Worm (Caenorhabditis elegans): ENCODE data around the gene sqt-2.
A peak's percentile ranks its signal among the peaks of the same experiment; 100 is the strongest.

The sqt-2 gene

DNA sequence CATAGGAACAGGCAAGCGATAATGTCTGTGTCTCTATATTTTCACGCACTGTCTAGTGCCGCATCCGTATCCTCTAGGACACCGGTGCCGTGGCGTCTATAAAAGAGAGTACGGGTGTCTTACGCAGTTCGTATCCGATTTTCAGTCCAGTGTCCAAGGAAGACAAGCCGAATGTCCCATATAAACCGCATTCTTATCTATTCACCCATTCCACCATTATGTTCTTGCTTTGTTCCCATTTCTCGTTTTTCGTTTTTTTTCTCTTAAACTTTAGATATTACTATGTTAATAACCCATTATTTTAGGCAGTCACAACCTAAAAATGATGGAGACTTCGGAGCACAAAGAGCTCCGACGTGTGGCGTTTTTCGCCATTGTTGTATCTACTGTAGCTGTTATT lies at the start of gene sqt-2:
sqt-2 (plus strand) TSS at position 301 of the 400 bp plus-strand sequence.
- TF ChIP-seq nhr-23 (tag; optimal IDR thresholded peaks at IDR 0.05) (peak; percentile 18), nhr-25 (tag; optimal IDR thresholded peaks at IDR 0.05) (peak; percentile 39), nhr-43 (tag; optimal IDR thresholded peaks at IDR 0.05; ENCODE audit: poor library complexity, severe bottlenecking) (peak; percentile 49), ceh-82 (tag; optimal IDR thresholded peaks at IDR 0.05) (no peak), mml-1 (tag; optimal IDR thresholded peaks at IDR 0.05) (no peak)

DNA sequence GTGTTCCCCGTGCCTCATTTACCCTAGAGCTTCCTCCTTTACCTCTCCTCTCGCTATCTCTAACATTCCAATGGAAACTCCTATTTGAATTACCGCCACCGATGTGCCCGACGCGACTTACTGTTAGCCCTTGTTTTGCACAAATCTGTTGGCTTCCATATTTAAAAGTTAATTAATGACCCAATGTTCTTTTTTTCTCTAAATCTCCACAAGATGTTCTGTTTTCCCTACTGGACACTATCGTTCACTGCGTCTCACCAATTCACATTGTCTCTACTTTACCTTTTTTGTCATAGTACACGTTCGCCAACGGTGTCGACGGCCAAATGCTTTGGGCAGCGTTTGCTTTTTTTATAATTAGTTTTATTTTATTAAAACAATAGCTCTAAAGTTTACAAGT lies 22.5 kb upstream of the sqt-2 start:
- no peak for TF ChIP-seq elt-2 (tag; optimal IDR thresholded peaks at IDR 0.05)
- TF ChIP-seq nhr-67 (tag; optimal IDR thresholded peaks at IDR 0.05), result no peak
- TF ChIP-seq fkh-10 (GFP tag; optimal IDR thresholded peaks at IDR 0.05), result no peak
- no peak for TF ChIP-seq tbx-2 (tag; optimal IDR thresholded peaks at IDR 0.05)
- TF ChIP-seq skn-1 (tag; optimal IDR thresholded peaks at IDR 0.05), result no peak
- no peak for TF ChIP-seq ZK546.5 (tag; optimal IDR thresholded peaks at IDR 0.05)
- no peak for TF ChIP-seq ztf-11 (tag; optimal IDR thresholded peaks at IDR 0.05)
- TF ChIP-seq mdl-1 (tag; optimal IDR thresholded peaks at IDR 0.05), result no peak
- TF ChIP-seq ceh-28 (tag; optimal IDR thresholded peaks at IDR 0.05), result no peak
- TF ChIP-seq snpc-4 (tag; optimal IDR thresholded peaks at IDR 0.05), result no peak
- no peak for TF ChIP-seq lin-15B (tag; optimal IDR thresholded peaks at IDR 0.05)

DNA sequence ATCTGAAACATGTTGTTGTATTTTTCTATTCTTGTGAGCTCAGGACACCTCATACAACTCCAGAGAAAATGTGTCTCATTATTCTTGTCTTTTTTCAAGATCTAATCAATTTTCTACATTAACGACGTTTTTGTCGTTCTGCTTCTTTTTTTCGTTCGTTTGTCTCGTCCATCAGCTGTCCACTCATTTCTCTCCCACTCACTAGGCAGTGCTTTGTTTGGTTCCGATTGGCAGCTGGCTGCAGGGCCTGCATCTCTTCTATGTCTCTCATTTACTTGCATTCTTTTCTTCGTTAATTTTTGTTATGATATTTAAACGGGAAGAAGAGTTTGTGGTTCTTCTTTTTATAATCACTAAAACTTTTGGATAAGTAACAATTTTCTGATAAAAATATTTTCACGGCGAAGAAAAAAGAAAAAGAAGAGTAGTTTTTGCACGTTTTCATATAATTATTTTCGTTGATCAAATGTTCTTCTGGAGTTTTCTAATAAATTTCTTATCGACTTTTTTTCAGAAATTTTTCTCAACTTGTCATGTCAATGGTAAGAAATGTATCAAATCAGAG lies 21.7 kb upstream of the sqt-2 start, which contains the start of gene 2L52.1:
2L52.1 (plus strand) TSS at position 515 of the 565 bp plus-strand sequence.
- peak; percentile 56 for TF ChIP-seq lin-39 (tag; optimal IDR thresholded peaks at IDR 0.05)
- peak; percentile 5 for TF ChIP-seq ceh-28 (tag; optimal IDR thresholded peaks at IDR 0.05)
- peak; percentile 43 for TF ChIP-seq egl-5 (tag; optimal IDR thresholded peaks at IDR 0.05)
- no peak for TF ChIP-seq nhr-23 (tag; optimal IDR thresholded peaks at IDR 0.05)
- TF ChIP-seq nfya-1 (tag; optimal IDR thresholded peaks at IDR 0.05; ENCODE audit: insufficient read depth), result peak; percentile 59
- TF ChIP-seq hmg-11 (tag; optimal IDR thresholded peaks at IDR 0.05), result peak; percentile 9
- TF ChIP-seq nhr-11 (tag; optimal IDR thresholded peaks at IDR 0.05), result no peak
- TF ChIP-seq mdl-1 (tag; optimal IDR thresholded peaks at IDR 0.05), result no peak
- no peak for TF ChIP-seq nhr-25 (tag; optimal IDR thresholded peaks at IDR 0.05)

DNA sequence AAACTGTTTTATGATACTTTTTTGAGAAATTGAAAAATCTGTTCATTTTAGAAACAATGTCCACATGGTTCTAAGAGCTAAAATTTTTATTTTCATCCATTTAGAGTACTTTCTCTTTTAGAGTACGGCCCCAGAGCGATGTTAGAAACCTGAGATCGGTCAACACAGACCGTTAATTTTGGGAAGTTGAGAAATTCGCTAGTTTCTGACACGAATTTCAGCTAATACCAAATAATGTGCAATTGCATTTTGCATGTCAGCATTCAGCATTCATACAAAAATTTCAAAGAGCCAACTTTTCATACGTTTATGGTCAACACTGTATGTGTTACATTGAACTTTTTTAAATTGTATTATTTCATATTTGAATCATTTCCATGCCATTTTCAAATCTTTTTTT lies 18.3 kb upstream of the sqt-2 start:
- TF ChIP-seq ztf-4 (tag; optimal IDR thresholded peaks at IDR 0.05) (no peak), ZK546.5 (tag; optimal IDR thresholded peaks at IDR 0.05) (no peak), nfya-1 (tag; optimal IDR thresholded peaks at IDR 0.05; ENCODE audit: insufficient read depth) (no peak), fos-1 (tag; optimal IDR thresholded peaks at IDR 0.05) (no peak), nhr-11 (tag; optimal IDR thresholded peaks at IDR 0.05) (no peak), nhr-12 (tag; optimal IDR thresholded peaks at IDR 0.05) (no peak), nhr-43 (tag; optimal IDR thresholded peaks at IDR 0.05; ENCODE audit: poor library complexity, severe bottlenecking) (no peak), nhr-237 (tag; optimal IDR thresholded peaks at IDR 0.05) (no peak), elt-1 (tag; optimal IDR thresholded peaks at IDR 0.05) (no peak), ceh-82 (tag; optimal IDR thresholded peaks at IDR 0.05) (no peak), nhr-67 (tag; optimal IDR thresholded peaks at IDR 0.05) (no peak)

DNA sequence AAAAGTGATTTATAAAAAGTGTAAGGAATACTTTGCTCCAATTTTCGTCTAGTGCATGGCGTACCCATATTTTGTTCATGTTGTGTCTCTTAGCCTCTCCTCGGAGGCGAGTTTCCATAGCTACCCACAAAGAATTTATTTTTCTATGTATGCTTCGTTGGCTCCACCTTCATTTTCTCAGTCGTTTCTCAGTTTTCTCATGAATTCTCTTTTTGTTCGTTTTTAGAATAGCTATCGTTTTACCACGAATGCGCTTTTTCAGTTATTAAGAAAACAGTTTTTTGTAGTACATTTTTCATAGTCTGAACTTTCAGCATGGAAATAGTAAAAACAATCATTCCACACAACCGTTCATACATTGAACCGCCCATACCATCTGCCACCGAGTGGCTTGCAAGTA lies 16.8 kb upstream of the sqt-2 start, which contains the start of gene osta-1:
osta-1 (plus strand) TSS at position 309 of the 400 bp plus-strand sequence.
- TF ChIP-seq eor-1 (tag; optimal IDR thresholded peaks at IDR 0.05) (no peak), nhr-11 (tag; optimal IDR thresholded peaks at IDR 0.05) (peak; percentile 75)

DNA sequence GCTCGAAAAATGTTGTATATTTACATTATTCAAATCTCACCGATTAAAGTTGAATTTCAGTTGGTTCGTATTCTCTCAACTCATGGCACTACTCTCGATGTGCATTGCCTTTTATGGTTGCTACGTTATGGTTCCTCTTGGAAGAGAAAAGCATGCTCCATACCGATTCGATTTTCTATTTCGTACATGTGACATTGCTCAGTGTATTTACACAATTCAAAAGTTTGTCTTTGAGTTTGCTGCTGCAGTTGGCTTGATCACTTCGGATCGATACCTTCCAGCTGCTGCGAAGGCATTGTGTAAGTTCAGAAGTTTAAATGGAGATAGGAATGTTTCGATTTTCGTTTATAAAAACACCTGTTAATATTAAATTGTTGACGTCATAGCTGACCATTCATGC lies 14.9 kb upstream of the sqt-2 start:
- no peak for TF ChIP-seq nhr-77 (tag; optimal IDR thresholded peaks at IDR 0.05)
- no peak for TF ChIP-seq eor-1 (tag; optimal IDR thresholded peaks at IDR 0.05)
- TF ChIP-seq nhr-76 (tag; optimal IDR thresholded peaks at IDR 0.05), result no peak
- no peak for TF ChIP-seq lin-15B (tag; optimal IDR thresholded peaks at IDR 0.05)
- TF ChIP-seq elt-2 (tag; optimal IDR thresholded peaks at IDR 0.05), result no peak
- TF ChIP-seq nhr-23 (tag; optimal IDR thresholded peaks at IDR 0.05), result no peak
- TF ChIP-seq ZK546.5 (tag; optimal IDR thresholded peaks at IDR 0.05), result no peak
- TF ChIP-seq mml-1 (tag; optimal IDR thresholded peaks at IDR 0.05), result no peak
- TF ChIP-seq nhr-25 (tag; optimal IDR thresholded peaks at IDR 0.05), result no peak
- no peak for TF ChIP-seq fkh-2 (tag; optimal IDR thresholded peaks at IDR 0.05)
- TF ChIP-seq pqm-1 (tag; optimal IDR thresholded peaks at IDR 0.05), result no peak
